Fruit fly (Drosophila melanogaster) whole organism, pupa: ENCODE results near the gene CG7044.
A peak's percentile ranks its signal among the peaks of the same experiment; 100 is the strongest.

Experiments used
- CG10348 ChIP-seq: fragments of 200-800 bp; sonication (Bioruptor generic); IDR thresholded peaks from 2 replicates; pipeline ENCODE4 v1.3.6; 2022; ENCODE audit warnings: missing biosample characterization, missing genetic modification characterization
- CG12605 ChIP-seq: fragments of 200-800 bp; sonication (Bioruptor generic); IDR thresholded peaks from 2 replicates; pipeline ENCODE4 v1.3.6; 2022; ENCODE audit warnings: missing biosample characterization, missing genetic modification characterization
- CG13204 ChIP-seq: fragments of 200-800 bp; sonication (Bioruptor generic); optimal IDR thresholded peaks from 2 replicates; lab custom pipeline; 2018; ENCODE audit warnings: missing biosample characterization, mild to moderate bottlenecking, missing genetic modification characterization, moderate library complexity
- CG14655 ChIP-seq: fragments of 200-800 bp; sonication (Bioruptor generic); optimal IDR thresholded peaks from 3 replicates; lab custom pipeline; 2017; ENCODE audit warnings: mild to moderate bottlenecking, missing biosample characterization, missing genetic modification reagents, missing genetic modification characterization
- CG15710 ChIP-seq: fragments of 200-800 bp; sonication (Bioruptor generic); optimal IDR thresholded peaks from 2 replicates; lab custom pipeline; 2018; ENCODE audit warnings: missing biosample characterization, mild to moderate bottlenecking, missing genetic modification characterization, moderate library complexity
- CG17806 ChIP-seq: fragments of 200-800 bp; sonication (Bioruptor generic); optimal IDR thresholded peaks from 2 replicates; lab custom pipeline; 2018; ENCODE audit warnings: missing biosample characterization, mild to moderate bottlenecking, missing genetic modification characterization, moderate library complexity
- CG32121 ChIP-seq: fragments of 200-800 bp; sonication (Bioruptor generic); IDR thresholded peaks from 2 replicates; pipeline ENCODE4 v1.3.6; 2022; ENCODE audit warnings: missing biosample characterization, missing genetic modification characterization
- CG34367 ChIP-seq: fragments of 200-800 bp; sonication (Bioruptor generic); optimal IDR thresholded peaks from 2 replicates; lab custom pipeline; 2018; ENCODE audit warnings: missing biosample characterization, mild to moderate bottlenecking, missing genetic modification characterization
- CG4496 ChIP-seq: fragments of 200-800 bp; sonication (Bioruptor generic); IDR thresholded peaks from 3 replicates; pipeline ENCODE4 v1.3.6; 2022; ENCODE audit warnings: missing biosample characterization, missing genetic modification characterization
- CG8159 ChIP-seq: fragments of 200-800 bp; sonication (Bioruptor generic); optimal IDR thresholded peaks from 3 replicates; lab custom pipeline; 2018; ENCODE audit warnings: missing biosample characterization, mild to moderate bottlenecking, missing genetic modification characterization, moderate library complexity
- CG8301 ChIP-seq: fragments of 200-800 bp; sonication (Bioruptor generic); optimal IDR thresholded peaks from 2 replicates; lab custom pipeline; 2018; ENCODE audit warnings: missing biosample characterization, mild to moderate bottlenecking, missing genetic modification characterization
- CG9948 ChIP-seq: fragments of 200-800 bp; sonication (Bioruptor generic); optimal IDR thresholded peaks from 2 replicates; lab custom pipeline; 2018; ENCODE audit warnings: missing biosample characterization, mild to moderate bottlenecking, missing genetic modification characterization, moderate library complexity
- D1 ChIP-seq: fragments of 200-800 bp; sonication (Bioruptor generic); optimal IDR thresholded peaks from 2 replicates; lab custom pipeline; 2018; ENCODE audit warnings: missing biosample characterization, mild to moderate bottlenecking, missing genetic modification characterization, moderate library complexity
- EcR ChIP-seq: fragments of 200-800 bp; sonication (Bioruptor generic); optimal IDR thresholded peaks from 3 replicates; lab custom pipeline; 2019; ENCODE audit warnings: missing biosample characterization, missing genetic modification characterization, mild to moderate bottlenecking, moderate library complexity, missing genetic modification reagents
- Ets98B ChIP-seq: fragments of 200-800 bp; sonication (Bioruptor generic); IDR thresholded peaks from 2 replicates; pipeline ENCODE4 v1.3.6; 2022; ENCODE audit warnings: missing biosample characterization, missing genetic modification characterization
- Pif1A ChIP-seq: fragments of 200-800 bp; sonication (Bioruptor generic); optimal IDR thresholded peaks from 3 replicates; lab custom pipeline; 2016; ENCODE audit warnings: missing biosample characterization, missing genetic modification characterization
- Pif1B ChIP-seq: fragments of 200-800 bp; sonication (Bioruptor generic); optimal IDR thresholded peaks from 3 replicates; lab custom pipeline; 2016; ENCODE audit warnings: missing biosample characterization, missing genetic modification characterization
- Snoo ChIP-seq: fragments of 200-800 bp; sonication (Bioruptor generic); optimal IDR thresholded peaks from 3 replicates; lab custom pipeline; 2017; ENCODE audit warnings: missing biosample characterization, mild to moderate bottlenecking, missing genetic modification characterization, inconsistent platforms
- fd96Ca ChIP-seq: fragments of 200-800 bp; sonication (Bioruptor generic); IDR thresholded peaks from 3 replicates; pipeline ENCODE4 v1.3.6; 2022; ENCODE audit warnings: missing biosample characterization, missing genetic modification characterization
- gl ChIP-seq: fragments of 200-800 bp; sonication (Bioruptor generic); optimal IDR thresholded peaks from 2 replicates; lab custom pipeline; 2018; ENCODE audit warnings: missing biosample characterization, mild to moderate bottlenecking, missing genetic modification characterization
- rn ChIP-seq: fragments of 200-800 bp; sonication (Bioruptor generic); IDR thresholded peaks from 2 replicates; pipeline ENCODE4 v1.3.6; 2022; ENCODE audit warnings: missing biosample characterization, missing genetic modification characterization

Gene CG7044

dm6 chr3R:21101453-21102214 lies at the start of gene CG7044, which contains the start of gene Tbc1d22:
CG7044 (minus strand) TSS chr3R:21101718.
Tbc1d22 (plus strand) TSS chr3R:21102199.
- TF ChIP-seq EcR (GFP tag; lab: Kevin White, UChicago) = no peak
- no peak for TF ChIP-seq CG17806 (tag; lab: Kevin White, UChicago)
- no peak for TF ChIP-seq CG8159 (tag; lab: Kevin White, UChicago)
- 0 out of 3 replicates have a peak, but pooled peaks have one; percentile 12 for TF ChIP-seq CG4496 (GFP tag; lab: Robert Waterston, UW)
- peak; percentile 31 for TF ChIP-seq CG34367 (tag; lab: Kevin White, UChicago)
- peak; percentile 26 for TF ChIP-seq CG9948 (tag; lab: Kevin White, UChicago)
- peak; percentile 43 for TF ChIP-seq CG15710 (tag; lab: Kevin White, UChicago)
- no peak for TF ChIP-seq CG12605 (GFP tag; lab: Robert Waterston, UW)
- no peak for TF ChIP-seq CG10348 (GFP tag; lab: Robert Waterston, UW)
- no peak for TF ChIP-seq rn (GFP tag; lab: Robert Waterston, UW)
- TF ChIP-seq D1 (tag; lab: Kevin White, UChicago) = no peak
- TF ChIP-seq CG14655 (GFP tag; lab: Kevin White, UChicago) = no peak
- TF ChIP-seq Snoo (tag; lab: Kevin White, UChicago) = peak; percentile 21

- TF ChIP-seq Ets98B (GFP tag; lab: Robert Waterston, UW) (0 out of 2 replicates have a peak, but pooled peaks have one; percentile 19), CG32121 (GFP tag; lab: Robert Waterston, UW) (0 out of 2 replicates have a peak, but pooled peaks have one; percentile 15), rn (GFP tag; lab: Robert Waterston, UW) (no peak), EcR (GFP tag; lab: Kevin White, UChicago) (peak; percentile 8), CG10348 (GFP tag; lab: Robert Waterston, UW) (no peak)
Measured at dm6 chr3R:21150090-21150489, 48.6 kb upstream of the CG7044 start.

- TF ChIP-seq gl (tag; lab: Kevin White, UChicago) = no peak
- no peak for TF ChIP-seq EcR (GFP tag; lab: Kevin White, UChicago)
- no peak for TF ChIP-seq CG12605 (GFP tag; lab: Robert Waterston, UW)
- TF ChIP-seq CG4496 (GFP tag; lab: Robert Waterston, UW) = no peak
- no peak for TF ChIP-seq CG8301 (tag; lab: Kevin White, UChicago)
- TF ChIP-seq CG15710 (tag; lab: Kevin White, UChicago) = no peak
- TF ChIP-seq CG14655 (GFP tag; lab: Kevin White, UChicago) = no peak
- no peak for TF ChIP-seq CG10348 (GFP tag; lab: Robert Waterston, UW)
- no peak for TF ChIP-seq rn (GFP tag; lab: Robert Waterston, UW)
- no peak for TF ChIP-seq Ets98B (GFP tag; lab: Robert Waterston, UW)
Measured at dm6 chr3R:21141341-21141740, 39.8 kb upstream of the CG7044 start.

- TF ChIP-seq Ets98B (GFP tag; lab: Robert Waterston, UW) = peak; percentile 34; the same call in 1 of the 2 replicates
- no peak for TF ChIP-seq CG9948 (tag; lab: Kevin White, UChicago)
Measured at dm6 chr3R:21140458-21140857, 38.9 kb upstream of the CG7044 start, which contains the start of gene SNF4Agamma. SNF4Agamma (plus strand) TSS chr3R:21140739.

dm6 chr3R:21138220-21138754 lies 36.8 kb upstream of the CG7044 start, which contains the start of gene meigo:
meigo (plus strand) TSS chr3R:21138270.
- TF ChIP-seq Snoo (tag; lab: Kevin White, UChicago) (peak; percentile 2), CG15710 (tag; lab: Kevin White, UChicago) (peak; percentile 63), CG13204 (no peak), CG8159 (tag; lab: Kevin White, UChicago) (no peak), Pif1A (GFP tag; lab: Kevin White, UChicago) (no peak), Ets98B (GFP tag; lab: Robert Waterston, UW) (no peak), CG10348 (GFP tag; lab: Robert Waterston, UW) (no peak), CG12605 (GFP tag; lab: Robert Waterston, UW) (no peak), rn (GFP tag; lab: Robert Waterston, UW) (no peak), CG4496 (GFP tag; lab: Robert Waterston, UW) (peak; percentile 57; the same call in 1 of the 3 replicates), Pif1B (GFP tag; lab: Kevin White, UChicago) (no peak), CG32121 (GFP tag; lab: Robert Waterston, UW) (no peak), CG34367 (tag; lab: Kevin White, UChicago) (no peak), CG9948 (tag; lab: Kevin White, UChicago) (peak; percentile 39), fd96Ca (GFP tag; lab: Robert Waterston, UW) (no peak), EcR (GFP tag; lab: Kevin White, UChicago) (no peak), D1 (tag; lab: Kevin White, UChicago) (no peak), CG14655 (GFP tag; lab: Kevin White, UChicago) (no peak), CG8301 (tag; lab: Kevin White, UChicago) (no peak), gl (tag; lab: Kevin White, UChicago) (no peak), CG17806 (tag; lab: Kevin White, UChicago) (peak; percentile 54)
